Fruit fly (Drosophila melanogaster) whole organism: ENCODE results near the gene nvd.

ENCODE experiments used
- CG8478 ChIP-seq: fragments of >200 bp; optimal IDR thresholded peaks from 2 replicates; lab custom pipeline; 2018; ENCODE audit warnings: inconsistent platforms
- Dll ChIP-seq: fragments of >200 bp; optimal IDR thresholded peaks from 2 replicates; lab custom pipeline; 2017
- EcR ChIP-seq, 2 experiments: fragments of >200 bp; optimal IDR thresholded peaks; 2 replicates each; lab custom pipeline; 2017; ENCODE audit warnings: missing biosample characterization in 2 of 2, missing genetic modification characterization in 2 of 2, missing genetic modification reagents in 2 of 2
- pan ChIP-seq: fragments of >200 bp; optimal IDR thresholded peaks from 2 replicates; lab custom pipeline; 2017
- psq ChIP-seq: fragments of >200 bp; optimal IDR thresholded peaks from 2 replicates; lab custom pipeline; 2017
- usp ChIP-seq: fragments of >200 bp; optimal IDR thresholded peaks from 2 replicates; lab custom pipeline; 2017; ENCODE audit warnings: missing biosample characterization, missing genetic modification characterization, mixed read lengths

Gene nvd

DNA sequence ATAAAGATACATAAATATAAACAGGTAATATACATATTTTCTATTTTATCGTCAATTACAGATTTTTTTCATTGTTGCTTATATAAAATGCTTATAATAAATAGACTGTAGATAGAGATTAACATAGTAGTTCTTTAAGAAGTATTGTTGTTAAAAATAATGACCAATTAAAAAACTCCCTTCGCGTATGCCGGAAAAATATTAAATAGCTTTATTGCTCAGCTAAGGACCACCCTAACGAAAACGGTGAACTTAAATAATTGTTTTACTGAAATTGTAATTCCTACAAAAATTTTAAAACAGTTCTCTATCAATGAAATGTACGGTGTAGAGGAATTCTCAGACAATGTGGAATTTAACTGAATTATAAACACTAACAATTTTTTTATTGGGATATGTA, at the start of gene nvd:
TSS of gene nvd (plus strand) at position 301 of the 400 bp plus-strand sequence.
- TF ChIP-seq usp (GFP tag; lab: Kevin White, UChicago) (no peak), EcR (GFP tag; optimal IDR thresholded peaks at IDR 0.05; lab: Kevin White, UChicago) (no peak), pan (lab: Kevin White, UChicago) (no peak), CG8478 (lab: Kevin White, UChicago) (no peak), psq (lab: Kevin White, UChicago) (no peak), Dll (lab: Kevin White, UChicago) (no peak)
